Worm (Caenorhabditis elegans) whole organism, midembryonic: ENCODE data around the gene let-721.

Source experiments
- T22C8.4 ChIP-seq: fragments of 200-800 bp; sonication (Bioruptor generic); IDR thresholded peaks from 2 replicates; pipeline ENCODE4 v1.3.6; 2022; ENCODE audit warnings: missing genetic modification characterization, missing compliant biosample characterization
- cog-1 ChIP-seq: sonication (generic microtip); optimal IDR thresholded peaks from 2 replicates; lab custom pipeline; 2016; ENCODE audit warnings: missing genetic modification characterization, missing compliant biosample characterization
- flt-1 ChIP-seq: fragments of 200-800 bp; sonication (Bioruptor generic); IDR thresholded peaks from 2 replicates; pipeline ENCODE4 v1.3.6; 2022; ENCODE audit warnings: missing genetic modification characterization, missing compliant biosample characterization
- klf-2 ChIP-seq: fragments of 200-800 bp; sonication (Bioruptor generic); conservative IDR thresholded peaks from 2 replicates; pipeline ENCODE4 v1.3.6; 2022; ENCODE audit warnings: missing genetic modification reagents, missing genetic modification characterization, missing compliant biosample characterization
- med-1 ChIP-seq: sonication (generic microtip); optimal IDR thresholded peaks from 2 replicates; lab custom pipeline; 2017; ENCODE audit warnings: missing genetic modification characterization, mild to moderate bottlenecking, missing compliant biosample characterization, antibody characterized with exemption, missing genetic modification reagents; ENCODE audit not compliant: insufficient read depth
- ref-1 ChIP-seq: fragments of 200-800 bp; sonication (Bioruptor generic); conservative IDR thresholded peaks from 2 replicates; pipeline ENCODE4 v1.3.6; 2022; ENCODE audit warnings: missing genetic modification reagents, missing genetic modification characterization, missing compliant biosample characterization
- ztf-23 ChIP-seq: fragments of 200-800 bp; sonication (Bioruptor generic); IDR thresholded peaks from 2 replicates; pipeline ENCODE4 v1.3.6; 2022; ENCODE audit warnings: missing genetic modification reagents, missing genetic modification characterization, missing compliant biosample characterization
- ztf-29 ChIP-seq: fragments of 200-800 bp; sonication (Bioruptor generic); IDR thresholded peaks from 2 replicates; pipeline ENCODE4 v1.3.6; 2022; ENCODE audit warnings: missing genetic modification reagents, missing genetic modification characterization, missing compliant biosample characterization

- TF ChIP-seq klf-2 (GFP tag; lab: Robert Waterston, UW) (no peak), med-1 (GFP tag; lab: Kevin White, UChicago) (no peak), flt-1 (no peak), T22C8.4 (no peak), ztf-23 (GFP tag; lab: Robert Waterston, UW) (no peak), ztf-29 (GFP tag; lab: Robert Waterston, UW) (no peak), ref-1 (GFP tag; lab: Robert Waterston, UW) (no peak), cog-1 (tag; lab: Kevin White, UChicago) (no peak)
Observed at ce11 chrIII:6406829-6407228, 39.9 kb downstream of the let-721 start, which contains the start of gene let-756.
